Fruit fly (Drosophila melanogaster) whole organism, adult: Measurements from ENCODE around the gene CG3309.

Experiments
- CG11617 ChIP-seq: fragments of 200-800 bp; sonication (Bioruptor generic); optimal IDR thresholded peaks from 2 replicates; lab custom pipeline; 2017; ENCODE audit warnings: mild to moderate bottlenecking, missing biosample characterization, missing genetic modification reagents, missing genetic modification characterization
- CG12768 ChIP-seq: fragments of 200-800 bp; sonication (Bioruptor generic); optimal IDR thresholded peaks from 2 replicates; lab custom pipeline; 2017; ENCODE audit warnings: missing biosample characterization, missing genetic modification characterization, mild to moderate bottlenecking, moderate library complexity, missing genetic modification reagents
- CG14711 ChIP-seq: fragments of 200-800 bp; sonication (Bioruptor generic); optimal IDR thresholded peaks from 2 replicates; lab custom pipeline; 2018; ENCODE audit warnings: missing biosample characterization, mild to moderate bottlenecking, missing genetic modification characterization, moderate library complexity
- CG1620 ChIP-seq: fragments of 200-800 bp; sonication (Bioruptor generic); optimal IDR thresholded peaks from 2 replicates; lab custom pipeline; 2016; ENCODE audit warnings: missing biosample characterization, missing genetic modification characterization
- CG33017 ChIP-seq: fragments of 200-800 bp; sonication (Bioruptor generic); optimal IDR thresholded peaks from 2 replicates; lab custom pipeline; 2018; ENCODE audit warnings: missing biosample characterization, mild to moderate bottlenecking, missing genetic modification characterization, moderate library complexity
- CG5204 ChIP-seq: fragments of 200-800 bp; sonication (Bioruptor generic); optimal IDR thresholded peaks from 2 replicates; lab custom pipeline; 2016; ENCODE audit warnings: missing biosample characterization, missing genetic modification characterization
- CG7045 ChIP-seq: fragments of 200-800 bp; sonication (Bioruptor generic); optimal IDR thresholded peaks from 2 replicates; lab custom pipeline; 2017; ENCODE audit warnings: missing biosample characterization, mild to moderate bottlenecking, missing genetic modification characterization
- CG7101 ChIP-seq: fragments of 200-800 bp; sonication (Bioruptor generic); optimal IDR thresholded peaks from 2 replicates; lab custom pipeline; 2018; ENCODE audit warnings: missing biosample characterization, mild to moderate bottlenecking, missing genetic modification characterization, moderate library complexity
- Clk ChIP-seq: fragments of 200-800 bp; sonication (Bioruptor generic); optimal IDR thresholded peaks from 2 replicates; lab custom pipeline; 2017; ENCODE audit warnings: missing biosample characterization, missing genetic modification characterization
- Crg-1 ChIP-seq: fragments of 200-800 bp; sonication (Bioruptor generic); optimal IDR thresholded peaks from 2 replicates; lab custom pipeline; 2016; ENCODE audit warnings: missing biosample characterization, missing genetic modification characterization
- Hr96 ChIP-seq: fragments of 200-800 bp; sonication (Bioruptor generic); optimal IDR thresholded peaks from 2 replicates; lab custom pipeline; 2016; ENCODE audit warnings: missing biosample characterization, missing genetic modification characterization
- Mnt ChIP-seq: fragments of 200-800 bp; sonication (Bioruptor generic); optimal IDR thresholded peaks from 2 replicates; lab custom pipeline; 2016; ENCODE audit warnings: missing biosample characterization, mild to moderate bottlenecking, missing genetic modification characterization
- bab1 ChIP-seq: fragments of 200-800 bp; sonication (Bioruptor generic); optimal IDR thresholded peaks from 3 replicates; lab custom pipeline; 2019; ENCODE audit warnings: missing biosample characterization, mild to moderate bottlenecking, missing genetic modification characterization, moderate library complexity
- cic ChIP-seq: fragments of 200-800 bp; sonication (Bioruptor generic); optimal IDR thresholded peaks from 2 replicates; lab custom pipeline; 2017; ENCODE audit warnings: missing biosample characterization, mild to moderate bottlenecking, missing genetic modification characterization, moderate library complexity
- cnc ChIP-seq, 2 experiments: fragments of >200 bp; optimal IDR thresholded peaks; 2 replicates each; lab custom pipeline; 2017
- kay ChIP-seq: fragments of 200-800 bp; sonication (Bioruptor generic); peaks from one replicate; lab custom pipeline; 2016; ENCODE audit warnings: missing biosample characterization, missing genetic modification characterization, borderline replicate concordance
- ovo ChIP-seq: fragments of 200-800 bp; sonication (Bioruptor generic); optimal IDR thresholded peaks from 2 replicates; lab custom pipeline; 2016; ENCODE audit warnings: missing biosample characterization, missing genetic modification characterization
- pad ChIP-seq: fragments of 200-800 bp; sonication (Bioruptor generic); optimal IDR thresholded peaks from 3 replicates; lab custom pipeline; 2017; ENCODE audit warnings: missing biosample characterization, missing genetic modification characterization, mild to moderate bottlenecking, moderate library complexity, missing genetic modification reagents
- tj ChIP-seq: fragments of 200-800 bp; sonication (Bioruptor generic); optimal IDR thresholded peaks from 3 replicates; lab custom pipeline; 2017; ENCODE audit warnings: missing biosample characterization, mild to moderate bottlenecking, missing genetic modification characterization, moderate library complexity
- toe ChIP-seq: fragments of 200-800 bp; sonication (Bioruptor generic); optimal IDR thresholded peaks from 2 replicates; lab custom pipeline; 2016; ENCODE audit warnings: missing biosample characterization, missing genetic modification characterization

The CG3309 gene

dm6 chrX:5329266-5329898 lies at the start of gene CG3309, which contains the start of gene XRCC1:
Gene CG3309, minus strand, starts transcription at chrX:5329347.
Gene XRCC1, plus strand, starts transcription at chrX:5329876.
- TF ChIP-seq CG11617 (GFP tag; lab: Kevin White, UChicago) (peak; percentile 47), CG7045 (GFP tag; lab: Kevin White, UChicago) (no peak), CG1620 (peak; percentile 48), pad (GFP tag; lab: Kevin White, UChicago) (peak; percentile 60), CG5204 (GFP tag; lab: Kevin White, UChicago) (peak; percentile 36), CG14711 (tag; lab: Kevin White, UChicago) (peak; percentile 54), Crg-1 (GFP tag; lab: Kevin White, UChicago) (peak; percentile 25), Hr96 (no peak), CG7101 (peak; percentile 44), toe (GFP tag; lab: Kevin White, UChicago) (peak; percentile 28), CG12768 (GFP tag; lab: Kevin White, UChicago) (no peak), cic (GFP tag; lab: Kevin White, UChicago) (no peak), Clk (GFP tag; lab: Kevin White, UChicago) (no peak), CG33017 (tag; lab: Kevin White, UChicago) (peak; percentile 18), Mnt (GFP tag; lab: Kevin White, UChicago) (peak; percentile 31), tj (GFP tag; lab: Kevin White, UChicago) (peak; percentile 88), cnc (optimal IDR thresholded peaks at IDR 0.05; lab: Kevin White, UChicago) (no peak), ovo (GFP tag; lab: Kevin White, UChicago) (peak; percentile 79), kay (GFP tag; lab: Kevin White, UChicago) (no peak), bab1 (GFP tag; lab: Kevin White, UChicago) (peak; percentile 47)

- no peak for TF ChIP-seq CG12768 (GFP tag; lab: Kevin White, UChicago)
- TF ChIP-seq CG11617 (GFP tag; lab: Kevin White, UChicago), result no peak
- no peak for TF ChIP-seq cic (GFP tag; lab: Kevin White, UChicago)
- TF ChIP-seq Clk (GFP tag; lab: Kevin White, UChicago), result no peak
- TF ChIP-seq Mnt (GFP tag; lab: Kevin White, UChicago), result no peak
- TF ChIP-seq cnc (optimal IDR thresholded peaks at IDR 0.05; lab: Kevin White, UChicago), result no peak
- TF ChIP-seq tj (GFP tag; lab: Kevin White, UChicago), result no peak
- no peak for TF ChIP-seq CG5204 (GFP tag; lab: Kevin White, UChicago)
- no peak for TF ChIP-seq ovo (GFP tag; lab: Kevin White, UChicago)
- TF ChIP-seq kay (GFP tag; lab: Kevin White, UChicago), result no peak
- no peak for TF ChIP-seq Hr96
- TF ChIP-seq toe (GFP tag; lab: Kevin White, UChicago), result no peak
- TF ChIP-seq CG33017 (tag; lab: Kevin White, UChicago), result no peak
These were observed 34.9 kb upstream of the CG3309 start for dm6 chrX:5364031-5364430.

- TF ChIP-seq cic (GFP tag; lab: Kevin White, UChicago), result no peak
- no peak for TF ChIP-seq bab1 (GFP tag; lab: Kevin White, UChicago)
- TF ChIP-seq CG5204 (GFP tag; lab: Kevin White, UChicago), result no peak
These were observed 34.0 kb upstream of the CG3309 start for dm6 chrX:5363116-5363515.

- TF ChIP-seq CG5204 (GFP tag; lab: Kevin White, UChicago) (no peak), tj (GFP tag; lab: Kevin White, UChicago) (no peak)
These were observed 29.7 kb upstream of the CG3309 start for dm6 chrX:5358813-5359212.

dm6 chrX:5357035-5357434 lies 27.9 kb upstream of the CG3309 start:
- no peak for TF ChIP-seq kay (GFP tag; lab: Kevin White, UChicago)

DNA sequence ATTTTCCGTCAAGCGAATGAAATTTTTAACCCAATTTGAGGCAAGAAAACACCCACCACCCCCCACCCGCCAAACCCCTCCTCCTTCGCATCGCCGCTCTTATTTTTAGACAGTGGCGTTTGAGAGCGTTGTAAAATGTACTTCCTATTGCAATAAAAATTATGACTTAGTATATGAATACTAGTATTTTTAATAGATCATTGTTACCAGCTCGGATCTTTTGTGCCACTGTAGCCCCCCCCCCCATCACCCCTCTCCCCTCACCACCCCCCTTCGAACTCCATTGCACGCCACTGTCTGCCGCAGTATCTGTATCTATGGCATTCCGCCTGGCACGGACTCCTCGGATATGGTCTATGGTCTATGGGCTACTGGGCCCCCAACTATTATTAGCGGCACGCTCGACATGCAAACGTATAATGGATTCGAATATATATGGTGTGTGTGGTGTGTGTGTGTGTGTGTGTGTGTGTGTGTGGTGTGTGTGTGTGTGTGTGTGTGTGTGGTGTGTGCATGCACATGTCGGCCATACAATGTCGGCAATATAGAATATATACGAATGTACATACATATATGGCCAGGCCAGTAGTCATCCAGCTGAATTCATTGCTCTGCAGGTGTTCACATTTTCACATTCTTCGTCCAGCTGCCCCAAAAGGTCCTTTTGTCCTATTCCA lies 20.9 kb upstream of the CG3309 start:
- TF ChIP-seq Mnt (GFP tag; lab: Kevin White, UChicago) (no peak), CG5204 (GFP tag; lab: Kevin White, UChicago) (no peak), Clk (GFP tag; lab: Kevin White, UChicago) (no peak), CG12768 (GFP tag; lab: Kevin White, UChicago) (no peak), CG7101 (no peak), CG11617 (GFP tag; lab: Kevin White, UChicago) (no peak), CG33017 (tag; lab: Kevin White, UChicago) (no peak), cnc (optimal IDR thresholded peaks at IDR 0.05; lab: Kevin White, UChicago) (no peak), cic (GFP tag; lab: Kevin White, UChicago) (no peak), Hr96 (no peak), kay (GFP tag; lab: Kevin White, UChicago) (no peak), CG14711 (tag; lab: Kevin White, UChicago) (no peak), bab1 (GFP tag; lab: Kevin White, UChicago) (no peak), pad (GFP tag; lab: Kevin White, UChicago) (no peak)
